Worm (Caenorhabditis elegans) whole organism, young adult: Measurements from ENCODE around the gene ulp-4.

Experiments used
- B0019.2 ChIP-seq: fragments of 200-800 bp; sonication (Bioruptor generic); conservative IDR thresholded peaks from 2 replicates; pipeline ENCODE4 v1.3.6; 2022; ENCODE audit warnings: missing genetic modification reagents, missing genetic modification characterization, missing compliant biosample characterization
- C17E4.6 ChIP-seq: fragments of 200-800 bp; sonication (Bioruptor generic); IDR thresholded peaks from 2 replicates; pipeline ENCODE4 v1.3.6; 2022; ENCODE audit warnings: missing genetic modification reagents, missing genetic modification characterization, missing compliant biosample characterization
- D2030.7 ChIP-seq: fragments of 200-800 bp; sonication (Bioruptor generic); IDR thresholded peaks from 2 replicates; pipeline ENCODE4 v1.3.6; 2022; ENCODE audit warnings: missing genetic modification reagents, missing genetic modification characterization, missing compliant biosample characterization
- F23B12.7 ChIP-seq: sonication (generic microtip); optimal IDR thresholded peaks from 2 replicates; lab custom pipeline; 2017; ENCODE audit warnings: missing genetic modification characterization, mild to moderate bottlenecking, missing compliant biosample characterization, antibody characterized with exemption, moderate library complexity; ENCODE audit not compliant: insufficient read depth
- F33H1.4 ChIP-seq: fragments of 200-800 bp; sonication (Bioruptor generic); IDR thresholded peaks from 2 replicates; pipeline ENCODE4 v1.3.6; 2022; ENCODE audit warnings: missing genetic modification reagents, missing genetic modification characterization, missing compliant biosample characterization
- F49E8.2 ChIP-seq: sonication (generic microtip); optimal IDR thresholded peaks from 3 replicates; lab custom pipeline; 2017; ENCODE audit warnings: missing genetic modification characterization, mild to moderate bottlenecking, missing compliant biosample characterization, antibody characterized with exemption, moderate library complexity; ENCODE audit not compliant: insufficient read depth
- F57A8.1 ChIP-seq: fragments of 200-800 bp; sonication (Bioruptor generic); optimal IDR thresholded peaks from 2 replicates; lab custom pipeline; 2018; ENCODE audit warnings: mild to moderate bottlenecking, missing genetic modification characterization, moderate library complexity, missing compliant biosample characterization
- K12H6.12 ChIP-seq: fragments of 200-800 bp; sonication (Bioruptor generic); optimal IDR thresholded peaks from 2 replicates; lab custom pipeline; 2018; ENCODE audit warnings: mild to moderate bottlenecking, missing genetic modification characterization, missing compliant biosample characterization
- Y95B8A.8 ChIP-seq: fragments of 200-800 bp; sonication (Bioruptor generic); IDR thresholded peaks from 2 replicates; pipeline ENCODE4 v1.3.6; 2022; ENCODE audit warnings: missing genetic modification reagents, missing genetic modification characterization, missing compliant biosample characterization
- ZK185.1 ChIP-seq: sonication (generic microtip); optimal IDR thresholded peaks from 2 replicates; lab custom pipeline; 2016; ENCODE audit warnings: mild to moderate bottlenecking, missing genetic modification characterization, missing compliant biosample characterization; ENCODE audit not compliant: poor library complexity, severe bottlenecking
- ama-1 ChIP-seq, 3 experiments: fragments of 150-350 bp in 1 of 3; sonication (generic microtip) in 2 of 3; optimal IDR thresholded peaks; 2 replicates each; lab custom pipeline; 2014 to 2018; ENCODE audit warnings: missing biosample characterization in 2 of 3, missing genetic modification characterization in 2 of 3, missing genetic modification reagents in 2 of 3
- athp-1 ChIP-seq: sonication (generic microtip); optimal IDR thresholded peaks from 2 replicates; lab custom pipeline; 2017; ENCODE audit warnings: mild to moderate bottlenecking, missing genetic modification characterization, missing compliant biosample characterization
- attf-5 ChIP-seq: fragments of 200-800 bp; sonication (Bioruptor generic); optimal IDR thresholded peaks from 2 replicates; lab custom pipeline; 2018; ENCODE audit warnings: mild to moderate bottlenecking, missing genetic modification characterization, missing compliant biosample characterization
- attf-6 ChIP-seq: fragments of 200-800 bp; sonication (Bioruptor generic); IDR thresholded peaks from 2 replicates; pipeline ENCODE4 v1.3.6; 2022; ENCODE audit warnings: missing genetic modification reagents, missing genetic modification characterization, missing compliant biosample characterization
- cebp-1 ChIP-seq, 2 experiments: fragments of 200-800 bp in 1 of 2; sonication (Bioruptor generic) in 1 of 2; sonication (generic microtip) in 1 of 2; IDR thresholded peaks in 1 of 2; optimal IDR thresholded peaks in 1 of 2; 2 replicates each; pipeline versions ENCODE4 v1.3.6 to Lab custom; 2017 to 2022; ENCODE audit warnings: missing compliant biosample characterization in 2 of 2, missing genetic modification characterization in 2 of 2, mild to moderate bottlenecking in 1 of 2, missing genetic modification reagents in 1 of 2, moderate library complexity in 1 of 2
- ceh-100 ChIP-seq: fragments of 200-800 bp; sonication (Bioruptor generic); IDR thresholded peaks from 2 replicates; pipeline ENCODE4 v1.3.6; 2022; ENCODE audit warnings: missing genetic modification reagents, missing genetic modification characterization, missing compliant biosample characterization
- ceh-27 ChIP-seq: fragments of 200-800 bp; sonication (Bioruptor generic); optimal IDR thresholded peaks from 2 replicates; lab custom pipeline; 2018; ENCODE audit warnings: mild to moderate bottlenecking, missing genetic modification characterization, moderate library complexity, missing compliant biosample characterization
- dox-1 ChIP-seq: fragments of 200-800 bp; sonication (Bioruptor generic); IDR thresholded peaks from 2 replicates; pipeline ENCODE4 v1.3.6; 2022; ENCODE audit warnings: missing genetic modification reagents, missing genetic modification characterization, missing compliant biosample characterization
- dpff-1 ChIP-seq: sonication (generic microtip); optimal IDR thresholded peaks from 2 replicates; lab custom pipeline; 2017; ENCODE audit warnings: mild to moderate bottlenecking, missing genetic modification characterization, missing compliant biosample characterization
- dpl-1 ChIP-seq: fragments of 150-350 bp; optimal IDR thresholded peaks from 2 replicates; lab custom pipeline; 2014; ENCODE audit warnings: missing biosample characterization, missing genetic modification reagents, missing genetic modification characterization
- efl-1 ChIP-seq: fragments of 150-350 bp; optimal IDR thresholded peaks from 2 replicates; lab custom pipeline; 2014; ENCODE audit warnings: missing biosample characterization, missing genetic modification reagents, missing genetic modification characterization
- hmg-1.2 ChIP-seq: fragments of 200-800 bp; sonication (Bioruptor generic); IDR thresholded peaks from 2 replicates; pipeline ENCODE4 v1.3.6; 2022; ENCODE audit warnings: missing genetic modification reagents, missing genetic modification characterization, missing compliant biosample characterization
- hmg-20 ChIP-seq: fragments of 200-800 bp; sonication (Bioruptor generic); IDR thresholded peaks from 2 replicates; pipeline ENCODE4 v1.3.6; 2022; ENCODE audit warnings: missing genetic modification reagents, missing genetic modification characterization, missing compliant biosample characterization
- lag-1 ChIP-seq: fragments of 200-800 bp; sonication (Bioruptor generic); IDR thresholded peaks from 2 replicates; pipeline ENCODE4 v1.3.6; 2022; ENCODE audit warnings: missing genetic modification reagents, missing genetic modification characterization, missing compliant biosample characterization
- let-526 ChIP-seq: fragments of 200-800 bp; sonication (Bioruptor generic); IDR thresholded peaks from 2 replicates; pipeline ENCODE4 v1.3.6; 2022; ENCODE audit warnings: missing genetic modification reagents, missing genetic modification characterization, missing compliant biosample characterization
- let-607 ChIP-seq, 2 experiments: fragments of 200-800 bp in 1 of 2; sonication (Bioruptor generic) in 1 of 2; sonication (generic microtip) in 1 of 2; optimal IDR thresholded peaks; 2 replicates each; lab custom pipeline; 2016 to 2018; ENCODE audit warnings: mild to moderate bottlenecking in 2 of 2, missing compliant biosample characterization in 2 of 2, missing genetic modification characterization in 2 of 2, moderate library complexity in 2 of 2, missing genotype in 1 of 2
- lsl-1 ChIP-seq: fragments of 200-800 bp; sonication (Bioruptor generic); optimal IDR thresholded peaks from 2 replicates; lab custom pipeline; 2018; ENCODE audit warnings: mild to moderate bottlenecking, missing genetic modification characterization, moderate library complexity, missing compliant biosample characterization
- madf-10 ChIP-seq: sonication (generic microtip); optimal IDR thresholded peaks from 2 replicates; lab custom pipeline; 2016; ENCODE audit warnings: mild to moderate bottlenecking, missing genetic modification characterization, missing compliant biosample characterization
- madf-6 ChIP-seq: fragments of 200-800 bp; sonication (Bioruptor generic); IDR thresholded peaks from 2 replicates; pipeline ENCODE4 v1.3.6; 2022; ENCODE audit warnings: missing genetic modification reagents, missing genetic modification characterization, missing compliant biosample characterization
- nfyb-1 ChIP-seq: fragments of 200-800 bp; sonication (Bioruptor generic); IDR thresholded peaks from 2 replicates; pipeline ENCODE4 v1.3.6; 2022; ENCODE audit warnings: missing genetic modification reagents, missing genetic modification characterization, missing compliant biosample characterization
- nhr-27 ChIP-seq: fragments of 200-800 bp; sonication (Bioruptor generic); optimal IDR thresholded peaks from 2 replicates; lab custom pipeline; 2018; ENCODE audit warnings: mild to moderate bottlenecking, missing genetic modification characterization, moderate library complexity, missing compliant biosample characterization
- nhr-80 ChIP-seq: sonication (generic microtip); optimal IDR thresholded peaks from 2 replicates; lab custom pipeline; 2016; ENCODE audit warnings: missing genetic modification characterization, missing compliant biosample characterization
- nhr-90 ChIP-seq: sonication (generic microtip); optimal IDR thresholded peaks from 2 replicates; lab custom pipeline; 2016; ENCODE audit warnings: missing genotype, mild to moderate bottlenecking, missing genetic modification characterization, missing compliant biosample characterization
- pbrm-1 ChIP-seq: fragments of 200-800 bp; sonication (Bioruptor generic); IDR thresholded peaks from 2 replicates; pipeline ENCODE4 v1.3.6; 2022; ENCODE audit warnings: missing genetic modification reagents, missing genetic modification characterization, missing compliant biosample characterization
- pha-4 ChIP-seq: fragments of 150-350 bp; sonication (generic microtip); optimal IDR thresholded peaks from 2 replicates; lab custom pipeline; 2014; ENCODE audit warnings: missing biosample characterization, missing genetic modification reagents, missing genetic modification characterization
- sea-2 ChIP-seq: fragments of 200-800 bp; sonication (Bioruptor generic); IDR thresholded peaks from 2 replicates; pipeline ENCODE4 v1.3.6; 2022; ENCODE audit warnings: missing genetic modification characterization, missing compliant biosample characterization
- snpc-1.3 ChIP-seq: sonication (generic microtip); optimal IDR thresholded peaks from 2 replicates; lab custom pipeline; 2017; ENCODE audit warnings: missing genetic modification characterization, mild to moderate bottlenecking, missing compliant biosample characterization, antibody characterized with exemption, moderate library complexity, missing genotype, missing genetic modification reagents; ENCODE audit not compliant: insufficient read depth
- snpc-3.4 ChIP-seq: sonication (generic microtip); optimal IDR thresholded peaks from 2 replicates; lab custom pipeline; 2017; ENCODE audit warnings: missing genetic modification characterization, mild to moderate bottlenecking, missing compliant biosample characterization, antibody characterized with exemption, moderate library complexity, missing genotype, missing genetic modification reagents
- snpc-4 ChIP-seq, 5 experiments: fragments of 150-350 bp in 1 of 5; sonication (generic microtip) in 4 of 5; optimal IDR thresholded peaks; 2 replicates each; lab custom pipeline; 2014 to 2018; ENCODE audit warnings: missing genetic modification characterization in 5 of 5, missing biosample characterization in 3 of 5, antibody characterized with exemption in 2 of 5, mild to moderate bottlenecking in 2 of 5, missing compliant biosample characterization in 2 of 5, missing genotype in 2 of 5, moderate library complexity in 2 of 5, missing genetic modification reagents in 1 of 5
- ztf-18 ChIP-seq: sonication (generic microtip); optimal IDR thresholded peaks from 2 replicates; lab custom pipeline; 2016; ENCODE audit warnings: missing genotype, mild to moderate bottlenecking, missing genetic modification characterization, missing compliant biosample characterization
- ztf-25 ChIP-seq: fragments of 200-800 bp; sonication (Bioruptor generic); IDR thresholded peaks from 2 replicates; pipeline ENCODE4 v1.3.6; 2022; ENCODE audit warnings: missing genetic modification reagents, missing genetic modification characterization, missing compliant biosample characterization
- ztf-28 ChIP-seq: fragments of 200-800 bp; sonication (Bioruptor generic); IDR thresholded peaks from 2 replicates; pipeline ENCODE4 v1.3.6; 2022; ENCODE audit warnings: missing genetic modification reagents, missing genetic modification characterization, missing compliant biosample characterization
- ztf-3 ChIP-seq: fragments of 200-800 bp; sonication (Bioruptor generic); optimal IDR thresholded peaks from 2 replicates; lab custom pipeline; 2018; ENCODE audit warnings: mild to moderate bottlenecking, missing genetic modification characterization, missing compliant biosample characterization

The ulp-4 gene

ce11 chrII:8117426-8117825 lies 12.3 kb upstream of the ulp-4 start:
- TF ChIP-seq dpl-1 (no peak), nhr-90 (tag; lab: Kevin White, UChicago) (no peak), ztf-3 (GFP tag; lab: Kevin White, UChicago) (no peak), cebp-1 (GFP tag; IDR thresholded peaks at IDR 0.05; lab: Robert Waterston, UW) (no peak), cebp-1 (tag; optimal IDR thresholded peaks at IDR 0.05; lab: Kevin White, UChicago) (no peak), nhr-27 (no peak), let-607 (tag; optimal IDR thresholded peaks at IDR 0.05; lab: Kevin White, UChicago) (no peak)

ce11 chrII:8124867-8125266 lies 4.9 kb upstream of the ulp-4 start, which contains the start of gene ire-1:
Gene ire-1, minus strand, starts transcription at chrII:8124910.
- TF ChIP-seq dpff-1 (tag; lab: Kevin White, UChicago) (no peak), ztf-18 (peak; percentile 28), D2030.7 (GFP tag; lab: Robert Waterston, UW) (peak; percentile 12; the same call in 1 of the 2 replicates), let-526 (no peak), pha-4 (tag; lab: Kevin White, UChicago) (peak; percentile 73), ceh-27 (GFP tag; lab: Kevin White, UChicago) (no peak), hmg-1.2 (GFP tag; lab: Robert Waterston, UW) (peak; percentile 25; the same call in 1 of the 2 replicates), pbrm-1 (GFP tag; lab: Robert Waterston, UW) (no peak), snpc-4 (GFP tag; optimal IDR thresholded peaks at IDR 0.05; lab: Kevin White, UChicago) (no peak), snpc-4 (tag; optimal IDR thresholded peaks at IDR 0.05; lab: Kevin White, UChicago) (peak in 1 of 4 experiments; percentile 55), dpl-1 (peak; percentile 3), let-607 (tag; optimal IDR thresholded peaks at IDR 0.05; lab: Kevin White, UChicago) (peak; percentile 30 to 73), lsl-1 (GFP tag; lab: Kevin White, UChicago) (peak; percentile 89), nfyb-1 (no peak), Y95B8A.8 (GFP tag; lab: Robert Waterston, UW) (peak; percentile 47; the same call in 1 of the 2 replicates), K12H6.12 (tag; lab: Kevin White, UChicago) (peak; percentile 33), F33H1.4 (GFP tag; lab: Robert Waterston, UW) (peak; percentile 45; the same call in 1 of the 2 replicates), attf-5 (GFP tag; lab: Kevin White, UChicago) (peak; percentile 74), cebp-1 (GFP tag; IDR thresholded peaks at IDR 0.05; lab: Robert Waterston, UW) (peak; percentile 82), cebp-1 (tag; optimal IDR thresholded peaks at IDR 0.05; lab: Kevin White, UChicago) (peak; percentile 92), ceh-100 (GFP tag; lab: Robert Waterston, UW) (peak; percentile 41; the same call in 1 of the 2 replicates), ZK185.1 (tag; lab: Kevin White, UChicago) (peak; percentile 37), efl-1 (GFP tag; lab: Kevin White, UChicago) (no peak), C17E4.6 (GFP tag; lab: Robert Waterston, UW) (no peak), F23B12.7 (tag; lab: Kevin White, UChicago) (peak; percentile 64), dox-1 (GFP tag; lab: Robert Waterston, UW) (peak; percentile 59), nhr-80 (peak; percentile 61), F49E8.2 (peak; percentile 63), B0019.2 (GFP tag; lab: Robert Waterston, UW) (peak; percentile 31; the same call in 1 of the 2 replicates), madf-6 (GFP tag; lab: Robert Waterston, UW) (peak; percentile 30; the same call in 1 of the 2 replicates), snpc-3.4 (peak; percentile 55)

- no peak for TF ChIP-seq ztf-28 (GFP tag; lab: Robert Waterston, UW)
- no peak for TF ChIP-seq sea-2 (GFP tag; lab: Robert Waterston, UW)
- TF ChIP-seq hmg-20 (GFP tag; lab: Robert Waterston, UW), result no peak
- TF ChIP-seq ceh-100 (GFP tag; lab: Robert Waterston, UW), result no peak
- TF ChIP-seq nhr-80, result no peak
- no peak for TF ChIP-seq attf-6 (GFP tag; lab: Robert Waterston, UW)
- no peak for TF ChIP-seq ama-1 (optimal IDR thresholded peaks at IDR 0.05; lab: Kevin White, UChicago)
- TF ChIP-seq ama-1 (GFP tag; optimal IDR thresholded peaks at IDR 0.05; lab: Kevin White, UChicago), result no peak
- no peak for TF ChIP-seq dpff-1 (tag; lab: Kevin White, UChicago)
- no peak for TF ChIP-seq athp-1
- no peak for TF ChIP-seq madf-10 (tag; lab: Kevin White, UChicago)
- TF ChIP-seq F57A8.1 (GFP tag; lab: Kevin White, UChicago), result no peak
- no peak for TF ChIP-seq snpc-1.3
- no peak for TF ChIP-seq lag-1 (GFP tag; lab: Robert Waterston, UW)
- no peak for TF ChIP-seq F49E8.2
- no peak for TF ChIP-seq ztf-25 (GFP tag; lab: Robert Waterston, UW)
Observed at ce11 chrII:8125439-8125838, 4.3 kb upstream of the ulp-4 start.
